Worm (Caenorhabditis elegans) whole organism, young adult: ENCODE results near the gene srz-47.

Experiments used
- F52B5.7 ChIP-seq: sonication (generic microtip); optimal IDR thresholded peaks from 2 replicates; lab custom pipeline; 2016; ENCODE audit warnings: mild to moderate bottlenecking, missing genetic modification characterization, missing compliant biosample characterization
- Y79H2A.3 ChIP-seq: fragments of 200-800 bp; sonication (Bioruptor generic); conservative IDR thresholded peaks from 2 replicates; pipeline ENCODE4 v1.3.6; 2022; ENCODE audit warnings: missing genetic modification reagents, missing genetic modification characterization, missing compliant biosample characterization
- ama-1 ChIP-seq, 3 experiments: fragments of 150-350 bp in 1 of 3; sonication (generic microtip) in 2 of 3; optimal IDR thresholded peaks; 2 replicates each; lab custom pipeline; 2014 to 2018; ENCODE audit warnings: missing biosample characterization in 2 of 3, missing genetic modification characterization in 2 of 3, missing genetic modification reagents in 2 of 3
- lsl-1 ChIP-seq: fragments of 200-800 bp; sonication (Bioruptor generic); optimal IDR thresholded peaks from 2 replicates; lab custom pipeline; 2018; ENCODE audit warnings: mild to moderate bottlenecking, missing genetic modification characterization, moderate library complexity, missing compliant biosample characterization
- madf-8 ChIP-seq: fragments of 200-800 bp; sonication (Bioruptor generic); conservative IDR thresholded peaks from 2 replicates; pipeline ENCODE4 v1.3.6; 2022; ENCODE audit warnings: missing genetic modification reagents, missing genetic modification characterization, missing compliant biosample characterization
- pbrm-1 ChIP-seq: fragments of 200-800 bp; sonication (Bioruptor generic); IDR thresholded peaks from 2 replicates; pipeline ENCODE4 v1.3.6; 2022; ENCODE audit warnings: missing genetic modification reagents, missing genetic modification characterization, missing compliant biosample characterization
- pha-4 ChIP-seq: fragments of 150-350 bp; sonication (generic microtip); optimal IDR thresholded peaks from 2 replicates; lab custom pipeline; 2014; ENCODE audit warnings: missing biosample characterization, missing genetic modification reagents, missing genetic modification characterization
- sea-2 ChIP-seq: fragments of 200-800 bp; sonication (Bioruptor generic); IDR thresholded peaks from 2 replicates; pipeline ENCODE4 v1.3.6; 2022; ENCODE audit warnings: missing genetic modification characterization, missing compliant biosample characterization
- zim-3 ChIP-seq: sonication (generic microtip); optimal IDR thresholded peaks from 2 replicates; lab custom pipeline; 2017; ENCODE audit warnings: mild to moderate bottlenecking, missing genetic modification characterization, moderate library complexity, missing compliant biosample characterization

- TF ChIP-seq lsl-1 (GFP tag; lab: Kevin White, UChicago) (no peak), pbrm-1 (no peak), sea-2 (no peak), madf-8 (GFP tag; lab: Robert Waterston, UW) (no peak), Y79H2A.3 (GFP tag; lab: Robert Waterston, UW) (no peak), ama-1 (optimal IDR thresholded peaks at IDR 0.05; lab: Kevin White, UChicago) (no peak), ama-1 (GFP tag; optimal IDR thresholded peaks at IDR 0.05; lab: Kevin White, UChicago) (no peak), F52B5.7 (tag; lab: Kevin White, UChicago) (no peak), pha-4 (no peak), zim-3 (tag; lab: Kevin White, UChicago) (no peak)
Observed at ce11 chrV:17236345-17236744, 44.2 kb upstream of the srz-47 start, which contains the start of gene T19C9.10.
